Fruit fly (Drosophila melanogaster): ENCODE data around the gene alph.

The alph gene

dm6 chr3R:29651488-29651887 is 59.9 kb downstream of the alph start (continued):
- TF ChIP-seq Oli (tag; optimal IDR thresholded peaks at IDR 0.05), result peak; percentile 35
- TF ChIP-seq eve (GFP tag; optimal IDR thresholded peaks at IDR 0.05), result no peak
- TF ChIP-seq CG33557 (GFP tag; optimal IDR thresholded peaks at IDR 0.05), result no peak
- TF ChIP-seq Opbp (GFP tag; IDR thresholded peaks at IDR 0.05; ENCODE audit: partially characterized antibody), result no peak
- TF ChIP-seq Blimp-1 (GFP tag; optimal IDR thresholded peaks at IDR 0.05), result peak; percentile 12
- no peak for TF ChIP-seq nerfin-2 (GFP tag; IDR thresholded peaks at IDR 0.05; ENCODE audit: partially characterized antibody)
- TF ChIP-seq lab (GFP tag; optimal IDR thresholded peaks at IDR 0.05), result peak; percentile 80
- no peak for TF ChIP-seq CG31365 (tag; optimal IDR thresholded peaks at IDR 0.05)
- no peak for TF ChIP-seq amos (GFP tag; IDR thresholded peaks at IDR 0.05; ENCODE audit: partially characterized antibody)
- no peak for TF ChIP-seq Hey (tag; optimal IDR thresholded peaks at IDR 0.05)
- TF ChIP-seq CG1832 (GFP tag; optimal IDR thresholded peaks at IDR 0.05), result no peak
- TF ChIP-seq Hr39 (optimal IDR thresholded peaks at IDR 0.05), result no peak
- TF ChIP-seq Hmx (GFP tag; optimal IDR thresholded peaks at IDR 0.05), result no peak
- no peak for TF ChIP-seq CG3995 (GFP tag; optimal IDR thresholded peaks at IDR 0.05)
- no peak for TF ChIP-seq slp2 (GFP tag; optimal IDR thresholded peaks at IDR 0.05)
- no peak for TF ChIP-seq CG10209 (GFP tag; optimal IDR thresholded peaks at IDR 0.05)
- no peak for TF ChIP-seq gcm2 (GFP tag; optimal IDR thresholded peaks at IDR 0.05)
- no peak for TF ChIP-seq CG10462 (GFP tag; optimal IDR thresholded peaks at IDR 0.05)
- peak; percentile 45 for TF ChIP-seq CG17385 (GFP tag; optimal IDR thresholded peaks at IDR 0.05)
- 0 out of 2 replicates have a peak, but pooled peaks have one; percentile 33 for TF ChIP-seq ranshi (GFP tag; IDR thresholded peaks at IDR 0.05)
- peak; percentile 74 for TF ChIP-seq row (GFP tag; IDR thresholded peaks at IDR 0.05)
- TF ChIP-seq CG9727 (GFP tag; optimal IDR thresholded peaks at IDR 0.05), result peak; percentile 33
- no peak for TF ChIP-seq psq (GFP tag; optimal IDR thresholded peaks at IDR 0.05)
- peak; percentile 23 for TF ChIP-seq CG13775 (GFP tag; optimal IDR thresholded peaks at IDR 0.05)
- TF ChIP-seq odd (GFP tag; optimal IDR thresholded peaks at IDR 0.05), result peak; percentile 17
- TF ChIP-seq usp (GFP tag; optimal IDR thresholded peaks at IDR 0.05), result no peak
- peak; percentile 59 for TF ChIP-seq Ada2b (GFP tag; IDR thresholded peaks at IDR 0.05)
- TF ChIP-seq rib (GFP tag; IDR thresholded peaks at IDR 0.05), result no peak
- TF ChIP-seq ems (GFP tag; optimal IDR thresholded peaks at IDR 0.05), result no peak
- no peak for TF ChIP-seq CG17568 (GFP tag; optimal IDR thresholded peaks at IDR 0.05)
- no peak for TF ChIP-seq gro (GFP tag; optimal IDR thresholded peaks at IDR 0.05)
- TF ChIP-seq CG10654 (GFP tag; optimal IDR thresholded peaks at IDR 0.05), result no peak
- no peak for TF ChIP-seq B-H2 (GFP tag; optimal IDR thresholded peaks at IDR 0.05)
- no peak for TF ChIP-seq sd (tag; optimal IDR thresholded peaks at IDR 0.05)
- TF ChIP-seq zf30C (GFP tag; optimal IDR thresholded peaks at IDR 0.05), result peak; percentile 9
- TF ChIP-seq Ravus (GFP tag; IDR thresholded peaks at IDR 0.05), result no peak
- no peak for TF ChIP-seq Dad (GFP tag; optimal IDR thresholded peaks at IDR 0.05)
- no peak for TF ChIP-seq CG2116 (GFP tag; optimal IDR thresholded peaks at IDR 0.05)
- no peak for TF ChIP-seq danr (GFP tag; IDR thresholded peaks at IDR 0.05)
- no peak for TF ChIP-seq CG13123 (GFP tag; optimal IDR thresholded peaks at IDR 0.05)
- no peak for TF ChIP-seq CG15011 (GFP tag; optimal IDR thresholded peaks at IDR 0.05)
- TF ChIP-seq dysf (GFP tag; IDR thresholded peaks at IDR 0.05), result peak; percentile 45; the same call in 1 of the 3 replicates
- TF ChIP-seq CG15269 (tag; optimal IDR thresholded peaks at IDR 0.05), result peak; percentile 36
- 0 out of 2 replicates have a peak, but pooled peaks have one; percentile 8 for TF ChIP-seq sob (GFP tag; IDR thresholded peaks at IDR 0.05)
- no peak; the same call in 3 of the 4 replicates for TF ChIP-seq Gug (GFP tag; IDR thresholded peaks at IDR 0.05)
- TF ChIP-seq Meics (GFP tag; optimal IDR thresholded peaks at IDR 0.05), result peak; percentile 67
- no peak for TF ChIP-seq Atf-2 (GFP tag; optimal IDR thresholded peaks at IDR 0.05)
- no peak for TF ChIP-seq Fer2 (tag; optimal IDR thresholded peaks at IDR 0.05)
- TF ChIP-seq CG6813 (GFP tag; optimal IDR thresholded peaks at IDR 0.05), result no peak
- TF ChIP-seq dati (GFP tag; IDR thresholded peaks at IDR 0.05), result no peak
- peak; percentile 42 for TF ChIP-seq CG2120 (GFP tag; optimal IDR thresholded peaks at IDR 0.05)

Measured in whole organism, embryonic.